Fruit fly (Drosophila melanogaster) whole organism, embryonic: Measurements from ENCODE around the gene Ir76b.

Source experiments
- Atf6 ChIP-seq: fragments of 200-800 bp; sonication (Bioruptor generic); IDR thresholded peaks from 2 replicates; pipeline ENCODE4 v1.3.6; 2022; ENCODE audit warnings: missing biosample characterization, missing genetic modification characterization
- Blimp-1 ChIP-seq: fragments of 200-800 bp; sonication (Bioruptor generic); optimal IDR thresholded peaks from 3 replicates; lab custom pipeline; 2018; ENCODE audit warnings: missing biosample characterization, missing genetic modification characterization, mild to moderate bottlenecking, moderate library complexity, missing genetic modification reagents
- CG10209 ChIP-seq: fragments of 200-800 bp; sonication (Bioruptor generic); optimal IDR thresholded peaks from 3 replicates; lab custom pipeline; 2017; ENCODE audit warnings: missing biosample characterization, mild to moderate bottlenecking, missing genetic modification characterization, missing genetic modification reagents
- CG10543 ChIP-seq: fragments of 200-800 bp; sonication (Bioruptor generic); optimal IDR thresholded peaks from 3 replicates; lab custom pipeline; 2017; ENCODE audit warnings: missing biosample characterization, mild to moderate bottlenecking, missing genetic modification characterization, moderate library complexity
- CG10654 ChIP-seq: fragments of 200-800 bp; sonication (Bioruptor generic); optimal IDR thresholded peaks from 2 replicates; lab custom pipeline; 2016; ENCODE audit warnings: missing biosample characterization, missing genetic modification characterization
- CG10959 ChIP-seq: fragments of 200-800 bp; sonication (Bioruptor generic); IDR thresholded peaks from 2 replicates; pipeline ENCODE4 v1.3.6; 2022; ENCODE audit warnings: missing biosample characterization, missing genetic modification characterization
- CG11456 ChIP-seq: fragments of 200-800 bp; sonication (Bioruptor generic); IDR thresholded peaks from 3 replicates; pipeline ENCODE4 v1.3.6; 2022; ENCODE audit warnings: missing biosample characterization, missing genetic modification characterization
- CG17361 ChIP-seq: fragments of 200-800 bp; sonication (Bioruptor generic); IDR thresholded peaks from 3 replicates; pipeline ENCODE4 v1.3.6; 2022; ENCODE audit warnings: missing biosample characterization, missing genetic modification characterization
- CG2199 ChIP-seq: fragments of 200-800 bp; sonication (Bioruptor generic); IDR thresholded peaks from 3 replicates; pipeline ENCODE4 v1.3.6; 2022; ENCODE audit warnings: missing biosample characterization, missing genetic modification characterization
- CG31224 ChIP-seq: fragments of 200-800 bp; sonication (Bioruptor generic); IDR thresholded peaks from 2 replicates; pipeline ENCODE4 v1.3.6; 2022; ENCODE audit warnings: missing biosample characterization, missing genetic modification characterization
- CG3163 ChIP-seq: fragments of 200-800 bp; sonication (Bioruptor generic); optimal IDR thresholded peaks from 3 replicates; lab custom pipeline; 2016; ENCODE audit warnings: missing biosample characterization, missing genetic modification characterization
- CG3407 ChIP-seq: fragments of 200-800 bp; sonication (Bioruptor generic); optimal IDR thresholded peaks from 2 replicates; lab custom pipeline; 2018; ENCODE audit warnings: missing biosample characterization, mild to moderate bottlenecking, missing genetic modification characterization
- CG3838 ChIP-seq: fragments of 200-800 bp; sonication (Bioruptor generic); optimal IDR thresholded peaks from 3 replicates; lab custom pipeline; 2016; ENCODE audit warnings: missing biosample characterization, missing genetic modification characterization
- CG5953 ChIP-seq: fragments of 200-800 bp; sonication (Bioruptor generic); IDR thresholded peaks from 2 replicates; pipeline ENCODE4 v1.3.6; 2022; ENCODE audit warnings: missing biosample characterization, missing genetic modification characterization
- CG6791 ChIP-seq: fragments of 200-800 bp; sonication (Bioruptor generic); IDR thresholded peaks from 3 replicates; pipeline ENCODE4 v1.3.6; 2022; ENCODE audit warnings: missing biosample characterization, missing genetic modification characterization; ENCODE audit not compliant: partially characterized antibody
- CG7928 ChIP-seq: fragments of 200-800 bp; sonication (Bioruptor generic); optimal IDR thresholded peaks from 2 replicates; lab custom pipeline; 2017; ENCODE audit warnings: missing biosample characterization, mild to moderate bottlenecking, missing genetic modification characterization
- CG8944 ChIP-seq: fragments of 200-800 bp; sonication (Bioruptor generic); optimal IDR thresholded peaks from 3 replicates; lab custom pipeline; 2016; ENCODE audit warnings: missing biosample characterization, missing genetic modification characterization
- CG9215 ChIP-seq: fragments of 200-800 bp; sonication (Bioruptor generic); IDR thresholded peaks from 2 replicates; pipeline ENCODE4 v1.3.6; 2022; ENCODE audit warnings: missing biosample characterization, missing genetic modification characterization
- CG9437 ChIP-seq: fragments of 200-800 bp; sonication (Bioruptor generic); optimal IDR thresholded peaks from 2 replicates; lab custom pipeline; 2018; ENCODE audit warnings: missing biosample characterization, mild to moderate bottlenecking, missing genetic modification characterization
- CoRest ChIP-seq: fragments of 200-800 bp; sonication (Bioruptor generic); optimal IDR thresholded peaks from 3 replicates; lab custom pipeline; 2018; ENCODE audit warnings: missing biosample characterization, mild to moderate bottlenecking, missing genetic modification characterization, moderate library complexity
- Deaf1 ChIP-seq: fragments of 200-800 bp; optimal IDR thresholded peaks from 3 replicates; lab custom pipeline; 2019; ENCODE audit warnings: missing biosample characterization, mild to moderate bottlenecking, missing genetic modification characterization, moderate library complexity
- Dip3 ChIP-seq: fragments of 200-800 bp; sonication (Bioruptor generic); optimal IDR thresholded peaks from 3 replicates; lab custom pipeline; 2016; ENCODE audit warnings: missing biosample characterization, missing genetic modification characterization
- Dll ChIP-seq: fragments of 200-800 bp; sonication (Bioruptor generic); IDR thresholded peaks from 4 replicates; pipeline ENCODE4 v1.3.6; 2022; ENCODE audit warnings: missing biosample characterization, missing genetic modification characterization; ENCODE audit not compliant: partially characterized antibody
- Doc3 ChIP-seq: fragments of 200-800 bp; sonication (Bioruptor generic); IDR thresholded peaks from 3 replicates; pipeline ENCODE4 v1.3.6; 2022; ENCODE audit warnings: missing biosample characterization, missing genetic modification characterization; ENCODE audit not compliant: partially characterized antibody
- Fer3 ChIP-seq: fragments of 200-800 bp; sonication (Bioruptor generic); optimal IDR thresholded peaks from 2 replicates; lab custom pipeline; 2018; ENCODE audit warnings: missing biosample characterization, mild to moderate bottlenecking, missing genetic modification characterization, moderate library complexity
- GATAe ChIP-seq: fragments of 200-800 bp; sonication (Bioruptor generic); conservative IDR thresholded peaks from 2 replicates; pipeline ENCODE4 v1.3.6; 2022; ENCODE audit warnings: missing biosample characterization, missing genetic modification characterization
- Gsc ChIP-seq: fragments of 200-800 bp; sonication (Bioruptor generic); IDR thresholded peaks from 2 replicates; pipeline ENCODE4 v1.3.6; 2022; ENCODE audit warnings: missing biosample characterization, missing genetic modification characterization
- Hr3 ChIP-seq: fragments of 200-800 bp; sonication (Bioruptor generic); optimal IDR thresholded peaks from 3 replicates; lab custom pipeline; 2016; ENCODE audit warnings: missing biosample characterization, missing genetic modification characterization
- Lhr ChIP-seq: fragments of 200-800 bp; sonication (Bioruptor generic); optimal IDR thresholded peaks from 3 replicates; lab custom pipeline; 2017; ENCODE audit warnings: mild to moderate bottlenecking, missing biosample characterization, missing genetic modification reagents, missing genetic modification characterization
- MESR4 ChIP-seq: fragments of 200-800 bp; sonication (Bioruptor generic); optimal IDR thresholded peaks from 2 replicates; lab custom pipeline; 2018; ENCODE audit warnings: missing biosample characterization, mild to moderate bottlenecking, missing genetic modification characterization, moderate library complexity
- Med ChIP-seq: fragments of 200-800 bp; sonication (Bioruptor generic); peaks from one replicate; lab custom pipeline; 2016; ENCODE audit warnings: missing biosample characterization, missing genetic modification characterization, mild to moderate bottlenecking, inconsistent platforms, moderate library complexity
- Neu2 ChIP-seq: fragments of 200-800 bp; sonication (Bioruptor generic); optimal IDR thresholded peaks from 3 replicates; lab custom pipeline; 2016; ENCODE audit warnings: missing biosample characterization, missing genetic modification characterization, borderline replicate concordance
- Ravus ChIP-seq: fragments of 200-800 bp; sonication (Bioruptor generic); IDR thresholded peaks from 2 replicates; pipeline ENCODE4 v1.3.6; 2022; ENCODE audit warnings: missing biosample characterization, missing genetic modification characterization
- Side ChIP-seq: fragments of 200-800 bp; sonication (Bioruptor generic); optimal IDR thresholded peaks from 2 replicates; lab custom pipeline; 2016; ENCODE audit warnings: missing biosample characterization, missing genetic modification characterization
- Xbp1 ChIP-seq: fragments of 200-800 bp; sonication (Bioruptor generic); optimal IDR thresholded peaks from 3 replicates; lab custom pipeline; 2016; ENCODE audit warnings: missing biosample characterization, mild to moderate bottlenecking, missing genetic modification characterization
- chn ChIP-seq: fragments of 200-800 bp; sonication (Bioruptor generic); optimal IDR thresholded peaks from 2 replicates; lab custom pipeline; 2016; ENCODE audit warnings: missing biosample characterization, missing genetic modification characterization
- da ChIP-seq: fragments of 200-800 bp; sonication (Bioruptor generic); optimal IDR thresholded peaks from 2 replicates; lab custom pipeline; 2016; ENCODE audit warnings: missing biosample characterization, missing genetic modification characterization
- dysf ChIP-seq: fragments of 200-800 bp; sonication (Bioruptor generic); IDR thresholded peaks from 3 replicates; pipeline ENCODE4 v1.3.6; 2022; ENCODE audit warnings: missing biosample characterization, missing genetic modification characterization
- ems ChIP-seq: fragments of 200-800 bp; sonication (Bioruptor generic); optimal IDR thresholded peaks from 3 replicates; lab custom pipeline; 2016; ENCODE audit warnings: missing biosample characterization, missing genetic modification characterization
- exex ChIP-seq: fragments of 200-800 bp; sonication (Bioruptor generic); optimal IDR thresholded peaks from 4 replicates; lab custom pipeline; 2018; ENCODE audit warnings: missing biosample characterization, mild to moderate bottlenecking, missing genetic modification characterization, moderate library complexity
- fd64A ChIP-seq: fragments of 200-800 bp; sonication (Bioruptor generic); optimal IDR thresholded peaks from 3 replicates; lab custom pipeline; 2018; ENCODE audit warnings: missing biosample characterization, mild to moderate bottlenecking, missing genetic modification characterization
- gt ChIP-seq: fragments of 200-800 bp; sonication (Bioruptor generic); IDR thresholded peaks from 2 replicates; pipeline ENCODE4 v1.3.6; 2022; ENCODE audit warnings: missing biosample characterization, missing genetic modification characterization
- mld ChIP-seq: fragments of 200-800 bp; sonication (Bioruptor generic); IDR thresholded peaks from 3 replicates; pipeline ENCODE4 v1.3.6; 2022; ENCODE audit warnings: missing biosample characterization, missing genetic modification characterization; ENCODE audit not compliant: partially characterized antibody
- nerfin-1 ChIP-seq: fragments of 200-800 bp; sonication (Bioruptor generic); optimal IDR thresholded peaks from 3 replicates; lab custom pipeline; 2019; ENCODE audit warnings: missing biosample characterization, mild to moderate bottlenecking, missing genetic modification characterization, moderate library complexity
- schlank ChIP-seq: fragments of 200-800 bp; sonication (Bioruptor generic); optimal IDR thresholded peaks from 2 replicates; lab custom pipeline; 2018; ENCODE audit warnings: missing biosample characterization, mild to moderate bottlenecking, missing genetic modification characterization
- sens ChIP-seq: fragments of 200-800 bp; sonication (Bioruptor generic); peaks from one replicate; lab custom pipeline; 2016; ENCODE audit warnings: missing biosample characterization, missing genetic modification characterization
- sna ChIP-seq: fragments of 200-800 bp; sonication (Bioruptor generic); IDR thresholded peaks from 2 replicates; pipeline ENCODE4 v1.3.6; 2022; ENCODE audit warnings: missing biosample characterization, missing genetic modification characterization; ENCODE audit not compliant: partially characterized antibody
- zen ChIP-seq: fragments of 200-800 bp; sonication (Bioruptor generic); optimal IDR thresholded peaks from 3 replicates; lab custom pipeline; 2018; ENCODE audit warnings: missing biosample characterization, mild to moderate bottlenecking, missing genetic modification characterization, moderate library complexity
- zfh1 ChIP-seq: fragments of 200-800 bp; sonication (Bioruptor generic); IDR thresholded peaks from 3 replicates; pipeline ENCODE4 v1.3.6; 2022; ENCODE audit warnings: missing biosample characterization, missing genetic modification characterization

Gene Ir76b

DNA sequence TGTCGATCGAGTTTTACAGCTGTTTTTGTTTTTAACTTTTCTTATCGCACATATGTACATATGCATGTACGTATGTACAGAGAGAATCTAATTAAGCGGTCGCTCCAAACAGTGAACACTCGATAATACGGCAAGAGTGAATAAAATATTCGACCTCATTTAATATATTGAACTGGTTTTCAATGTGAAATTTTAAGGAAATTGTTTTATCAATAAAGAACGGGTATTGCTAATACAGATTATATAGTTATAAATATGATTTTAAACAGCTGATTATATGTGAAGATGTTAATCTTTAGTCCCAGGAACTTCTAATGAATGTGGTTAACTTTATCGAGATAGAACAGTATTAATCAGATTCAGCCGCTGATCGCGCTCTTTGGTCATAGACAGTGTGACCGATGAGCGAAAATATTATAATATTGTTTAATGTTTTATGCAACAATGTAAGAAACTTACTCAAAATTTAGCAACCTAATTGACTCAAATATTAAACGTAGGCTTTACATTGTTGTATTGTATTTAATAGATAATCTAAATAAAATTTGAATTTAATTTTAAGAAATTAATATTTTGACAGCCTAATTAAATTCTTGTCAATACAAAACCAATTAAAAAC, 29.4 kb upstream of the Ir76b start, which contains the start of gene CG7328 (continued):
- no peak for TF ChIP-seq CG17361 (GFP tag; lab: Robert Waterston, UW)
- no peak for TF ChIP-seq CG3407 (GFP tag; lab: Kevin White, UChicago)
- no peak for TF ChIP-seq CG10543 (GFP tag; lab: Kevin White, UChicago)
- TF ChIP-seq Gsc (GFP tag; lab: Robert Waterston, UW): no peak
- TF ChIP-seq Hr3: peak; percentile 59
- peak; percentile 63 for TF ChIP-seq Dip3 (GFP tag; lab: Kevin White, UChicago)
- no peak for TF ChIP-seq chn (GFP tag; lab: Kevin White, UChicago)
- no peak for TF ChIP-seq MESR4 (GFP tag; lab: Kevin White, UChicago)
- no peak for TF ChIP-seq CG6791 (GFP tag; lab: Robert Waterston, UW)
- TF ChIP-seq ems (GFP tag; lab: Kevin White, UChicago): peak; percentile 49
- peak; percentile 53 for TF ChIP-seq CG9215 (GFP tag; lab: Robert Waterston, UW)
- no peak for TF ChIP-seq gt (GFP tag; lab: Robert Waterston, UW)
- no peak for TF ChIP-seq sna (GFP tag; lab: Robert Waterston, UW)
- TF ChIP-seq Lhr (GFP tag; lab: Kevin White, UChicago): no peak
- TF ChIP-seq Ravus (GFP tag; lab: Robert Waterston, UW): no peak
- no peak for TF ChIP-seq zen (tag; lab: Kevin White, UChicago)
- no peak for TF ChIP-seq CG10959 (GFP tag; lab: Robert Waterston, UW)
- peak; percentile 56 for TF ChIP-seq schlank (tag; lab: Kevin White, UChicago)
- TF ChIP-seq Doc3 (GFP tag; lab: Robert Waterston, UW): no peak
- TF ChIP-seq CG7928 (GFP tag; lab: Kevin White, UChicago): no peak
- TF ChIP-seq nerfin-1 (tag; lab: Kevin White, UChicago): no peak
- TF ChIP-seq CG10209 (GFP tag; lab: Kevin White, UChicago): peak; percentile 66
- peak; percentile 12 for TF ChIP-seq CG9437
- TF ChIP-seq Dll (GFP tag; lab: Robert Waterston, UW): no peak
- TF ChIP-seq exex (tag; lab: Kevin White, UChicago): peak; percentile 54
- TF ChIP-seq Neu2 (GFP tag; lab: Kevin White, UChicago): no peak
- TF ChIP-seq CG8944 (GFP tag; lab: Kevin White, UChicago): peak; percentile 16
- no peak for TF ChIP-seq mld (GFP tag; lab: Robert Waterston, UW)
- no peak for TF ChIP-seq CG2199
- TF ChIP-seq CG10654 (GFP tag; lab: Kevin White, UChicago): peak; percentile 8
- no peak for TF ChIP-seq CG5953 (GFP tag; lab: Robert Waterston, UW)
- TF ChIP-seq Blimp-1: no peak
- no peak for TF ChIP-seq fd64A (GFP tag; lab: Kevin White, UChicago)
- no peak for TF ChIP-seq GATAe (GFP tag; lab: Robert Waterston, UW)
- TF ChIP-seq CG31224: no peak
- TF ChIP-seq CG11456 (GFP tag; lab: Robert Waterston, UW): 0 out of 3 replicates have a peak, but pooled peaks have one; percentile 54
- peak; percentile 52 for TF ChIP-seq Xbp1 (GFP tag; lab: Kevin White, UChicago)
- peak; percentile 77 for TF ChIP-seq Atf6 (GFP tag; lab: Robert Waterston, UW)
- TF ChIP-seq zfh1 (GFP tag; lab: Robert Waterston, UW): no peak
- TF ChIP-seq Fer3 (tag; lab: Kevin White, UChicago): no peak
- TF ChIP-seq sens (GFP tag; lab: Kevin White, UChicago): peak; percentile 95
- peak; percentile 88 for TF ChIP-seq Med (GFP tag; lab: Kevin White, UChicago)
- peak; percentile 78 for TF ChIP-seq CoRest (tag; lab: Kevin White, UChicago)
- TF ChIP-seq CG3163 (GFP tag; lab: Kevin White, UChicago): no peak
- peak; percentile 56; the same call in 2 of the 3 replicates for TF ChIP-seq dysf (GFP tag; lab: Robert Waterston, UW)
- TF ChIP-seq da (GFP tag; lab: Kevin White, UChicago): peak; percentile 29
- TF ChIP-seq Side: peak; percentile 3
- TF ChIP-seq Deaf1: no peak
- peak; percentile 35 for TF ChIP-seq CG3838 (GFP tag; lab: Kevin White, UChicago)
